Fruit fly (Drosophila melanogaster) whole organism, embryonic: ENCODE results near the gene Dpm3.

Experiments used
- Atf6 ChIP-seq: fragments of 200-800 bp; sonication (Bioruptor generic); IDR thresholded peaks from 2 replicates; pipeline ENCODE4 v1.3.6; 2022; ENCODE audit warnings: missing biosample characterization, missing genetic modification characterization
- C15 ChIP-seq: fragments of 200-800 bp; sonication (Bioruptor generic); IDR thresholded peaks from 3 replicates; pipeline ENCODE4 v1.3.6; 2022; ENCODE audit warnings: missing biosample characterization, missing genetic modification characterization
- CG10654 ChIP-seq: fragments of 200-800 bp; sonication (Bioruptor generic); optimal IDR thresholded peaks from 2 replicates; lab custom pipeline; 2016; ENCODE audit warnings: missing biosample characterization, missing genetic modification characterization
- CG11695 ChIP-seq: fragments of 200-800 bp; sonication (Bioruptor generic); IDR thresholded peaks from 3 replicates; pipeline ENCODE4 v1.3.6; 2022; ENCODE audit warnings: missing biosample characterization, missing genetic modification characterization
- CG12071 ChIP-seq: fragments of 200-800 bp; sonication (Bioruptor generic); optimal IDR thresholded peaks from 3 replicates; lab custom pipeline; 2018; ENCODE audit warnings: missing biosample characterization, mild to moderate bottlenecking, missing genetic modification characterization
- CG12219 ChIP-seq: fragments of 200-800 bp; sonication (Bioruptor generic); optimal IDR thresholded peaks from 3 replicates; lab custom pipeline; 2018; ENCODE audit warnings: missing biosample characterization, mild to moderate bottlenecking, missing genetic modification characterization
- CG14441 ChIP-seq: fragments of 200-800 bp; sonication (Bioruptor generic); IDR thresholded peaks from 2 replicates; pipeline ENCODE4 v1.3.6; 2022; ENCODE audit warnings: missing biosample characterization, missing genetic modification characterization
- CG15073 ChIP-seq: fragments of 200-800 bp; sonication (Bioruptor generic); optimal IDR thresholded peaks from 2 replicates; lab custom pipeline; 2016; ENCODE audit warnings: missing biosample characterization, missing genetic modification characterization
- CG16813 ChIP-seq: fragments of 200-800 bp; sonication (Bioruptor generic); IDR thresholded peaks from 3 replicates; pipeline ENCODE4 v1.3.6; 2022; ENCODE audit warnings: missing biosample characterization, missing genetic modification characterization; ENCODE audit not compliant: partially characterized antibody
- CG2202 ChIP-seq: fragments of 200-800 bp; sonication (Bioruptor generic); optimal IDR thresholded peaks from 2 replicates; lab custom pipeline; 2018; ENCODE audit warnings: missing biosample characterization, mild to moderate bottlenecking, missing genetic modification characterization
- CG2712 ChIP-seq: fragments of 200-800 bp; optimal IDR thresholded peaks from 3 replicates; lab custom pipeline; 2019; ENCODE audit warnings: missing biosample characterization, mild to moderate bottlenecking, missing genetic modification characterization, moderate library complexity
- CG2889 ChIP-seq: fragments of 200-800 bp; sonication (Bioruptor generic); IDR thresholded peaks from 3 replicates; pipeline ENCODE4 v1.3.6; 2022; ENCODE audit warnings: missing biosample characterization, missing genetic modification characterization
- CG30020 ChIP-seq: fragments of 200-800 bp; optimal IDR thresholded peaks from 2 replicates; lab custom pipeline; 2019; ENCODE audit warnings: missing biosample characterization, mild to moderate bottlenecking, missing genetic modification characterization, moderate library complexity
- CG30403 ChIP-seq: fragments of 200-800 bp; sonication (Bioruptor generic); optimal IDR thresholded peaks from 3 replicates; lab custom pipeline; 2016; ENCODE audit warnings: missing biosample characterization, missing genetic modification characterization
- CG31388 ChIP-seq: fragments of 200-800 bp; sonication (Bioruptor generic); optimal IDR thresholded peaks from 2 replicates; lab custom pipeline; 2016; ENCODE audit warnings: missing biosample characterization, missing genetic modification characterization
- CG3407 ChIP-seq: fragments of 200-800 bp; sonication (Bioruptor generic); optimal IDR thresholded peaks from 2 replicates; lab custom pipeline; 2018; ENCODE audit warnings: missing biosample characterization, mild to moderate bottlenecking, missing genetic modification characterization
- CG6654 ChIP-seq: fragments of 200-800 bp; sonication (Bioruptor generic); optimal IDR thresholded peaks from 2 replicates; lab custom pipeline; 2017; ENCODE audit warnings: missing biosample characterization, mild to moderate bottlenecking, missing genetic modification characterization
- CG6683 ChIP-seq: fragments of 200-800 bp; sonication (Bioruptor generic); optimal IDR thresholded peaks from 2 replicates; lab custom pipeline; 2017; ENCODE audit warnings: missing biosample characterization, mild to moderate bottlenecking, missing genetic modification characterization, missing genetic modification reagents
- CG7839 ChIP-seq: fragments of 200-800 bp; sonication (Bioruptor generic); optimal IDR thresholded peaks from 3 replicates; lab custom pipeline; 2018; ENCODE audit warnings: missing biosample characterization, mild to moderate bottlenecking, missing genetic modification characterization, moderate library complexity
- CG9817 ChIP-seq: fragments of 200-800 bp; sonication (Bioruptor generic); optimal IDR thresholded peaks from 2 replicates; lab custom pipeline; 2018; ENCODE audit warnings: missing biosample characterization, mild to moderate bottlenecking, missing genetic modification characterization, moderate library complexity
- CoRest ChIP-seq: fragments of 200-800 bp; sonication (Bioruptor generic); optimal IDR thresholded peaks from 3 replicates; lab custom pipeline; 2018; ENCODE audit warnings: missing biosample characterization, mild to moderate bottlenecking, missing genetic modification characterization, moderate library complexity
- ERR ChIP-seq: fragments of 200-800 bp; sonication (Bioruptor generic); optimal IDR thresholded peaks from 2 replicates; lab custom pipeline; 2016; ENCODE audit warnings: missing biosample characterization, missing genetic modification characterization
- Ets97D ChIP-seq: fragments of 200-800 bp; sonication (Bioruptor generic); optimal IDR thresholded peaks from 3 replicates; lab custom pipeline; 2016; ENCODE audit warnings: missing biosample characterization, missing genetic modification characterization
- Gsc ChIP-seq: fragments of 200-800 bp; sonication (Bioruptor generic); IDR thresholded peaks from 2 replicates; pipeline ENCODE4 v1.3.6; 2022; ENCODE audit warnings: missing biosample characterization, missing genetic modification characterization
- Gug ChIP-seq: fragments of 200-800 bp; sonication (Bioruptor generic); IDR thresholded peaks from 4 replicates; pipeline ENCODE4 v1.3.6; 2022; ENCODE audit warnings: missing biosample characterization, missing genetic modification characterization
- H2.0 ChIP-seq: fragments of 200-800 bp; sonication (Bioruptor generic); IDR thresholded peaks from 2 replicates; pipeline ENCODE4 v1.3.6; 2022; ENCODE audit warnings: missing biosample characterization, missing genetic modification characterization
- HHEX ChIP-seq: fragments of 200-800 bp; sonication (Bioruptor generic); optimal IDR thresholded peaks from 3 replicates; lab custom pipeline; 2017; ENCODE audit warnings: missing biosample characterization, mild to moderate bottlenecking, missing genetic modification characterization, missing genetic modification reagents
- Hmx ChIP-seq: fragments of 200-800 bp; sonication (Bioruptor generic); optimal IDR thresholded peaks from 2 replicates; lab custom pipeline; 2016; ENCODE audit warnings: missing biosample characterization, missing genetic modification characterization
- Mad ChIP-seq: fragments of 200-800 bp; sonication (Bioruptor generic); optimal IDR thresholded peaks from 2 replicates; lab custom pipeline; 2016; ENCODE audit warnings: missing biosample characterization, missing genetic modification characterization
- NfI ChIP-seq: fragments of 200-800 bp; sonication (Bioruptor generic); optimal IDR thresholded peaks from 3 replicates; lab custom pipeline; 2018; ENCODE audit warnings: missing biosample characterization, mild to moderate bottlenecking, missing genetic modification characterization, moderate library complexity
- Side ChIP-seq: fragments of 200-800 bp; sonication (Bioruptor generic); optimal IDR thresholded peaks from 2 replicates; lab custom pipeline; 2016; ENCODE audit warnings: missing biosample characterization, missing genetic modification characterization
- Sry-β ChIP-seq: fragments of 200-800 bp; sonication (Bioruptor generic); optimal IDR thresholded peaks from 2 replicates; lab custom pipeline; 2018; ENCODE audit warnings: missing biosample characterization, mild to moderate bottlenecking, missing genetic modification characterization, moderate library complexity
- Taf1 ChIP-seq: fragments of 200-800 bp; sonication (Bioruptor generic); IDR thresholded peaks from 2 replicates; pipeline ENCODE4 v1.3.6; 2022; ENCODE audit warnings: missing biosample characterization, missing genetic modification characterization
- bcd ChIP-seq: fragments of 200-800 bp; sonication (Bioruptor generic); optimal IDR thresholded peaks from 2 replicates; lab custom pipeline; 2017; ENCODE audit warnings: missing biosample characterization, mild to moderate bottlenecking, missing genetic modification characterization
- crp ChIP-seq, 2 experiments: fragments of 200-800 bp; sonication (Bioruptor generic); optimal IDR thresholded peaks; 2 replicates in 1 of 2; 3 replicates in 1 of 2; lab custom pipeline; 2017; ENCODE audit warnings: missing biosample characterization in 2 of 2, missing genetic modification characterization in 2 of 2, mild to moderate bottlenecking in 1 of 2, moderate library complexity in 1 of 2
- cwo ChIP-seq: fragments of 200-800 bp; sonication (Bioruptor generic); optimal IDR thresholded peaks from 3 replicates; lab custom pipeline; 2017; ENCODE audit warnings: missing biosample characterization, missing genetic modification characterization, mild to moderate bottlenecking, moderate library complexity, missing genetic modification reagents
- esg ChIP-seq: fragments of 200-800 bp; sonication (Bioruptor generic); conservative IDR thresholded peaks from 2 replicates; pipeline ENCODE4 v1.3.6; 2022; ENCODE audit warnings: missing biosample characterization, missing genetic modification characterization
- jing ChIP-seq: fragments of 200-800 bp; sonication (Bioruptor generic); optimal IDR thresholded peaks from 2 replicates; lab custom pipeline; 2018; ENCODE audit warnings: missing biosample characterization, mild to moderate bottlenecking, missing genetic modification characterization
- knrl ChIP-seq: fragments of 200-800 bp; sonication (Bioruptor generic); IDR thresholded peaks from 3 replicates; pipeline ENCODE4 v1.3.6; 2022; ENCODE audit warnings: missing biosample characterization, missing genetic modification characterization; ENCODE audit not compliant: partially characterized antibody
- lilli ChIP-seq: fragments of 200-800 bp; sonication (Bioruptor generic); optimal IDR thresholded peaks from 3 replicates; lab custom pipeline; 2016; ENCODE audit warnings: missing biosample characterization, missing genetic modification characterization
- oc ChIP-seq: fragments of 200-800 bp; sonication (Bioruptor generic); optimal IDR thresholded peaks from 2 replicates; lab custom pipeline; 2018; ENCODE audit warnings: missing biosample characterization, mild to moderate bottlenecking, missing genetic modification characterization, moderate library complexity
- org-1 ChIP-seq: fragments of 200-800 bp; sonication (Bioruptor generic); optimal IDR thresholded peaks from 2 replicates; lab custom pipeline; 2017; ENCODE audit warnings: missing biosample characterization, missing genetic modification characterization
- phol ChIP-seq: fragments of 200-800 bp; sonication (Bioruptor generic); optimal IDR thresholded peaks from 3 replicates; lab custom pipeline; 2018; ENCODE audit warnings: missing biosample characterization, mild to moderate bottlenecking, missing genetic modification characterization, moderate library complexity
- pnt ChIP-seq: fragments of 200-800 bp; sonication (Bioruptor generic); optimal IDR thresholded peaks from 3 replicates; lab custom pipeline; 2016; ENCODE audit warnings: missing biosample characterization, missing genetic modification characterization
- pzg ChIP-seq: fragments of 200-800 bp; sonication (Bioruptor generic); optimal IDR thresholded peaks from 3 replicates; lab custom pipeline; 2018; ENCODE audit warnings: missing biosample characterization, mild to moderate bottlenecking, missing genetic modification characterization, moderate library complexity
- ranshi ChIP-seq: fragments of 200-800 bp; sonication (Bioruptor generic); IDR thresholded peaks from 2 replicates; pipeline ENCODE4 v1.3.6; 2022; ENCODE audit warnings: missing biosample characterization, missing genetic modification characterization
- row ChIP-seq: fragments of 200-800 bp; sonication (Bioruptor generic); IDR thresholded peaks from 3 replicates; pipeline ENCODE4 v1.3.6; 2022; ENCODE audit warnings: missing biosample characterization, missing genetic modification characterization
- sna ChIP-seq: fragments of 200-800 bp; sonication (Bioruptor generic); IDR thresholded peaks from 2 replicates; pipeline ENCODE4 v1.3.6; 2022; ENCODE audit warnings: missing biosample characterization, missing genetic modification characterization; ENCODE audit not compliant: partially characterized antibody
- tx ChIP-seq: fragments of 200-800 bp; sonication (Bioruptor generic); optimal IDR thresholded peaks from 2 replicates; lab custom pipeline; 2016; ENCODE audit warnings: missing biosample characterization, missing genetic modification characterization
- vfl ChIP-seq: fragments of 200-800 bp; sonication (Bioruptor generic); optimal IDR thresholded peaks from 2 replicates; lab custom pipeline; 2016; ENCODE audit warnings: missing biosample characterization, missing genetic modification characterization
- vvl ChIP-seq: fragments of 200-800 bp; sonication (Bioruptor generic); IDR thresholded peaks from 2 replicates; pipeline ENCODE4 v1.3.6; 2022; ENCODE audit warnings: missing biosample characterization, missing genetic modification characterization
- zf30C ChIP-seq: fragments of 200-800 bp; sonication (Bioruptor generic); optimal IDR thresholded peaks from 3 replicates; lab custom pipeline; 2018; ENCODE audit warnings: missing biosample characterization, mild to moderate bottlenecking, missing genetic modification characterization

Dpm3 gene

dm6 chr3R:13448354-13448753, 45.5 kb upstream of the Dpm3 start (continued):
- TF ChIP-seq Sry-β (GFP tag; lab: Kevin White, UChicago) (no peak), Mad (GFP tag; lab: Kevin White, UChicago) (no peak), CG16813 (no peak), ERR (GFP tag; lab: Kevin White, UChicago) (no peak), CG3407 (GFP tag; lab: Kevin White, UChicago) (peak; percentile 35), CG2889 (GFP tag; lab: Robert Waterston, UW) (no peak), pzg (no peak), H2.0 (GFP tag; lab: Robert Waterston, UW) (no peak), crp (GFP tag; optimal IDR thresholded peaks at IDR 0.05; lab: Kevin White, UChicago) (no peak), row (GFP tag; lab: Robert Waterston, UW) (peak; percentile 49), esg (no peak), zf30C (GFP tag; lab: Kevin White, UChicago) (peak; percentile 17), CG6683 (no peak), ranshi (GFP tag; lab: Robert Waterston, UW) (no peak), vvl (GFP tag; lab: Robert Waterston, UW) (peak; percentile 37; the same call in 1 of the 2 replicates), cwo (GFP tag; lab: Kevin White, UChicago) (no peak), Atf6 (GFP tag; lab: Robert Waterston, UW) (no peak), vfl (GFP tag; lab: Kevin White, UChicago) (no peak), CG12071 (GFP tag; lab: Kevin White, UChicago) (no peak), CG7839 (tag; lab: Kevin White, UChicago) (peak; percentile 54), Gsc (GFP tag; lab: Robert Waterston, UW) (no peak), Gug (GFP tag; lab: Robert Waterston, UW) (no peak; the same call in 3 of the 4 replicates), CG10654 (GFP tag; lab: Kevin White, UChicago) (no peak), HHEX (peak; percentile 16), CG14441 (GFP tag; lab: Robert Waterston, UW) (no peak), CG31388 (GFP tag; lab: Kevin White, UChicago) (no peak), CG15073 (no peak), knrl (no peak), CG2202 (tag; lab: Kevin White, UChicago) (no peak), lilli (GFP tag; lab: Kevin White, UChicago) (no peak), Side (no peak), org-1 (GFP tag; lab: Kevin White, UChicago) (no peak), CG30403 (GFP tag; lab: Kevin White, UChicago) (peak; percentile 1), CG12219 (GFP tag; lab: Kevin White, UChicago) (peak; percentile 10), pnt (no peak), jing (GFP tag; lab: Kevin White, UChicago) (peak; percentile 25), CG30020 (tag; lab: Kevin White, UChicago) (no peak), tx (GFP tag; lab: Kevin White, UChicago) (no peak), Taf1 (GFP tag; lab: Robert Waterston, UW) (no peak), NfI (peak; percentile 9), CG9817 (tag; lab: Kevin White, UChicago) (no peak), CG2712 (tag; lab: Kevin White, UChicago) (peak; percentile 76), Hmx (GFP tag; lab: Kevin White, UChicago) (no peak), phol (peak; percentile 73), sna (GFP tag; lab: Robert Waterston, UW) (no peak), Ets97D (no peak), bcd (peak; percentile 15), CoRest (peak; percentile 49), CG6654 (GFP tag; lab: Kevin White, UChicago) (no peak), C15 (GFP tag; lab: Robert Waterston, UW) (no peak), oc (tag; lab: Kevin White, UChicago) (peak; percentile 19), CG11695 (no peak)
